Worm (Caenorhabditis elegans) whole organism, midembryonic: ENCODE results near the gene sri-42.

ENCODE experiments used
- cog-1 ChIP-seq: sonication (generic microtip); optimal IDR thresholded peaks from 2 replicates; lab custom pipeline; 2016; ENCODE audit warnings: missing genetic modification characterization, missing compliant biosample characterization
- flt-1 ChIP-seq: fragments of 200-800 bp; sonication (Bioruptor generic); IDR thresholded peaks from 2 replicates; pipeline ENCODE4 v1.3.6; 2022; ENCODE audit warnings: missing genetic modification characterization, missing compliant biosample characterization
- ref-1 ChIP-seq: fragments of 200-800 bp; sonication (Bioruptor generic); conservative IDR thresholded peaks from 2 replicates; pipeline ENCODE4 v1.3.6; 2022; ENCODE audit warnings: missing genetic modification reagents, missing genetic modification characterization, missing compliant biosample characterization
- tab-1 ChIP-seq: fragments of 200-800 bp; sonication (Bioruptor generic); IDR thresholded peaks from 2 replicates; pipeline ENCODE4 v1.3.6; 2022; ENCODE audit warnings: missing genetic modification characterization, missing compliant biosample characterization

ce11 chrII:3148404-3148803 is 5.6 kb upstream of the sri-42 start:
- TF ChIP-seq flt-1 (GFP tag; lab: Robert Waterston, UW) (no peak), ref-1 (GFP tag; lab: Robert Waterston, UW) (no peak), tab-1 (GFP tag; lab: Robert Waterston, UW) (no peak), cog-1 (tag; lab: Kevin White, UChicago) (no peak)
